Worm (Caenorhabditis elegans): ENCODE measurements around the gene C03B1.14.

Gene C03B1.14

ce11 chrX:6371192-6372116 lies 10.9 kb upstream of the C03B1.14 start (continued):
- peak; percentile 69; the same call in 1 of the 2 replicates for TF ChIP-seq ceh-44 (GFP tag; IDR thresholded peaks at IDR 0.05)
- peak; percentile 66 for TF ChIP-seq zfp-3 (GFP tag; conservative IDR thresholded peaks at IDR 0.05)
- TF ChIP-seq fos-1 (tag; optimal IDR thresholded peaks at IDR 0.05), result no peak
- TF ChIP-seq dmd-6 (GFP tag; IDR thresholded peaks at IDR 0.05), result peak; percentile 68
- TF ChIP-seq egl-27 (tag; optimal IDR thresholded peaks at IDR 0.05), result no peak
- TF ChIP-seq nhr-41 (GFP tag; IDR thresholded peaks at IDR 0.05), result peak; percentile 56; the same call in 1 of the 2 replicates
- TF ChIP-seq lir-3 (tag; optimal IDR thresholded peaks at IDR 0.05), result peak; percentile 60
- TF ChIP-seq hlh-11 (tag; optimal IDR thresholded peaks at IDR 0.05), result no peak
- TF ChIP-seq mes-2 (tag; optimal IDR thresholded peaks at IDR 0.05; ENCODE audit: poor library complexity, severe bottlenecking), result no peak
- peak; percentile 15 for TF ChIP-seq ztf-7 (tag; optimal IDR thresholded peaks at IDR 0.05)
- TF ChIP-seq attf-4 (tag; optimal IDR thresholded peaks at IDR 0.05), result no peak
- no peak for TF ChIP-seq mxl-3 (GFP tag; optimal IDR thresholded peaks at IDR 0.05)
- TF ChIP-seq R02D3.7 (tag; optimal IDR thresholded peaks at IDR 0.05), result no peak
- no peak for TF ChIP-seq unc-39 (tag; optimal IDR thresholded peaks at IDR 0.05)
- TF ChIP-seq nhr-25 (tag; optimal IDR thresholded peaks at IDR 0.05; ENCODE audit: borderline replicate concordance, insufficient read depth), result no peak
- no peak for TF ChIP-seq dpl-1 (GFP tag; optimal IDR thresholded peaks at IDR 0.05)
- no peak for TF ChIP-seq F44E2.7 (GFP tag; IDR thresholded peaks at IDR 0.05)
- TF ChIP-seq nhr-6 (tag; optimal IDR thresholded peaks at IDR 0.05), result no peak
- peak; percentile 38 for TF ChIP-seq zfp-2 (tag; optimal IDR thresholded peaks at IDR 0.05)
- TF ChIP-seq lim-7 (GFP tag; IDR thresholded peaks at IDR 0.05), result no peak; the same call in 1 of the 2 replicates
- TF ChIP-seq lsy-2 (tag; optimal IDR thresholded peaks at IDR 0.05), result no peak
- no peak for TF ChIP-seq lin-39 (tag; optimal IDR thresholded peaks at IDR 0.05)
- TF ChIP-seq ces-1 (GFP tag; optimal IDR thresholded peaks at IDR 0.05), result no peak
- peak; percentile 61 for TF ChIP-seq nhr-48 (tag; optimal IDR thresholded peaks at IDR 0.05)
- peak; percentile 63 for TF ChIP-seq nhr-111 (GFP tag; optimal IDR thresholded peaks at IDR 0.05)
- TF ChIP-seq php-3 (GFP tag; IDR thresholded peaks at IDR 0.05), result no peak
- TF ChIP-seq ceh-28 (tag; optimal IDR thresholded peaks at IDR 0.05), result no peak
- TF ChIP-seq mep-1 (tag; optimal IDR thresholded peaks at IDR 0.05), result no peak
- TF ChIP-seq hlh-30 (tag; optimal IDR thresholded peaks at IDR 0.05; ENCODE audit: insufficient read depth), result peak; percentile 50
- TF ChIP-seq unc-130 (GFP tag; optimal IDR thresholded peaks at IDR 0.05), result peak; percentile 45
- peak; percentile 81 for TF ChIP-seq spr-3 (GFP tag; optimal IDR thresholded peaks at IDR 0.05)
- TF ChIP-seq mxl-2 (GFP tag; conservative IDR thresholded peaks at IDR 0.05), result no peak
- no peak for TF ChIP-seq jun-1 (tag; optimal IDR thresholded peaks at IDR 0.05)
- no peak for TF ChIP-seq daf-12 (tag; optimal IDR thresholded peaks at IDR 0.05)
- no peak for TF ChIP-seq cey-2 (tag; optimal IDR thresholded peaks at IDR 0.05; ENCODE audit: borderline replicate concordance, insufficient read depth)
- no peak for TF ChIP-seq T20F7.1 (GFP tag; optimal IDR thresholded peaks at IDR 0.05)
- TF ChIP-seq daf-16 (GFP tag; optimal IDR thresholded peaks at IDR 0.05), result peak; percentile 69 to 79
- peak; percentile 54 for TF ChIP-seq daf-16 (tag; optimal IDR thresholded peaks at IDR 0.05)
- TF ChIP-seq nhr-28 (tag; optimal IDR thresholded peaks at IDR 0.05), result peak; percentile 24
- TF ChIP-seq daf-8 (GFP tag; IDR thresholded peaks at IDR 0.05), result no peak
- no peak for TF ChIP-seq lin-13 (GFP tag; optimal IDR thresholded peaks at IDR 0.05)
- TF ChIP-seq ztf-11 (tag; optimal IDR thresholded peaks at IDR 0.05), result no peak
- TF ChIP-seq sdz-12 (GFP tag; optimal IDR thresholded peaks at IDR 0.05), result peak; percentile 87
- TF ChIP-seq dmd-9 (GFP tag; IDR thresholded peaks at IDR 0.05), result peak; percentile 67; the same call in 1 of the 2 replicates
- peak; percentile 43 for TF ChIP-seq zip-2 (tag; optimal IDR thresholded peaks at IDR 0.05)
- TF ChIP-seq gei-8 (GFP tag; optimal IDR thresholded peaks at IDR 0.05), result peak; percentile 66
- no peak for TF ChIP-seq ama-1 (optimal IDR thresholded peaks at IDR 0.05)
- no peak for TF ChIP-seq nhr-102 (tag; optimal IDR thresholded peaks at IDR 0.05)
- TF ChIP-seq F37D6.2 (tag; optimal IDR thresholded peaks at IDR 0.05), result peak; percentile 40
